Worm (Caenorhabditis elegans): ENCODE data around the gene sru-28.

ce11 chrV:1547843-1548242 lies 41.7 kb downstream of the sru-28 start, which contains the start of gene F52F10.2:
- no peak for TF ChIP-seq ama-1 (optimal IDR thresholded peaks at IDR 0.05)
- TF ChIP-seq sea-1 (GFP tag; conservative IDR thresholded peaks at IDR 0.05), result no peak
- TF ChIP-seq hmg-4 (GFP tag; optimal IDR thresholded peaks at IDR 0.05), result no peak
- no peak for TF ChIP-seq flt-1 (GFP tag; IDR thresholded peaks at IDR 0.05)
- no peak for TF ChIP-seq tbx-37 (GFP tag; conservative IDR thresholded peaks at IDR 0.05)
- TF ChIP-seq scrt-1 (GFP tag; IDR thresholded peaks at IDR 0.05), result no peak
- no peak for TF ChIP-seq hmbx-1 (tag; optimal IDR thresholded peaks at IDR 0.05)
- no peak for TF ChIP-seq aly-1 (tag; optimal IDR thresholded peaks at IDR 0.05)
- no peak for TF ChIP-seq hnd-1 (tag; optimal IDR thresholded peaks at IDR 0.05)
- no peak for TF ChIP-seq ets-7 (tag; optimal IDR thresholded peaks at IDR 0.05)
